Fruit fly (Drosophila melanogaster): ENCODE measurements around the gene CG15445.
A peak's percentile ranks its signal among the peaks of the same experiment; 100 is the strongest.

- no peak for TF ChIP-seq CG33017 (tag; optimal IDR thresholded peaks at IDR 0.05)
- no peak for TF ChIP-seq CG7101 (tag; optimal IDR thresholded peaks at IDR 0.05)
- no peak for TF ChIP-seq CG14711 (tag; optimal IDR thresholded peaks at IDR 0.05)
- TF ChIP-seq Crg-1 (GFP tag; optimal IDR thresholded peaks at IDR 0.05): no peak
- TF ChIP-seq CG5204 (GFP tag; optimal IDR thresholded peaks at IDR 0.05): no peak
- no peak for TF ChIP-seq CG12768 (GFP tag; optimal IDR thresholded peaks at IDR 0.05)
- TF ChIP-seq toe (GFP tag; optimal IDR thresholded peaks at IDR 0.05): no peak
- TF ChIP-seq tj (GFP tag; optimal IDR thresholded peaks at IDR 0.05): peak; percentile 18
- TF ChIP-seq Hr96 (GFP tag; optimal IDR thresholded peaks at IDR 0.05): no peak
- peak; percentile 20 for TF ChIP-seq cic (GFP tag; optimal IDR thresholded peaks at IDR 0.05)
- no peak for TF ChIP-seq bab1 (GFP tag; optimal IDR thresholded peaks at IDR 0.05)
- TF ChIP-seq kay (GFP tag; ENCODE audit: borderline replicate concordance): no peak
Observed at dm6 chrX:21071693-21072357, 45.1 kb upstream of the CG15445 start.
